Worm (Caenorhabditis elegans) whole organism, L1 larva: ENCODE measurements around the gene C18D11.1.

Experiments
- C04F5.9 ChIP-seq: sonication (generic microtip); optimal IDR thresholded peaks from 2 replicates; lab custom pipeline; 2016; ENCODE audit warnings: missing genetic modification characterization, missing compliant biosample characterization
- C34B4.2 ChIP-seq: sonication (generic microtip); optimal IDR thresholded peaks from 2 replicates; lab custom pipeline; 2017; ENCODE audit warnings: mild to moderate bottlenecking, missing genetic modification characterization, missing compliant biosample characterization
- F16B12.6 ChIP-seq: fragments of 150-350 bp; optimal IDR thresholded peaks from 2 replicates; lab custom pipeline; 2014; ENCODE audit warnings: missing biosample characterization, missing genetic modification characterization
- Y116A8C.19 ChIP-seq: sonication (generic microtip); optimal IDR thresholded peaks from 2 replicates; lab custom pipeline; 2016; ENCODE audit warnings: missing compliant biosample characterization, missing genetic modification characterization, borderline replicate concordance
- ama-1 ChIP-seq: fragments of 150-350 bp; optimal IDR thresholded peaks from 2 replicates; lab custom pipeline; 2014
- blmp-1 ChIP-seq: fragments of 150-350 bp; optimal IDR thresholded peaks from 2 replicates; lab custom pipeline; 2014; ENCODE audit warnings: missing biosample characterization, missing genetic modification characterization
- ceh-63 ChIP-seq: fragments of 200-800 bp; sonication (Bioruptor generic); optimal IDR thresholded peaks from 2 replicates; lab custom pipeline; 2018; ENCODE audit warnings: mild to moderate bottlenecking, missing genetic modification characterization, missing compliant biosample characterization
- ceh-88 ChIP-seq: fragments of 200-800 bp; sonication (Bioruptor generic); IDR thresholded peaks from 2 replicates; pipeline ENCODE4 v1.3.6; 2022; ENCODE audit warnings: missing genetic modification characterization, missing compliant biosample characterization
- dsc-1 ChIP-seq: sonication (generic microtip); optimal IDR thresholded peaks from 2 replicates; lab custom pipeline; 2016; ENCODE audit warnings: mild to moderate bottlenecking, missing genetic modification characterization, missing compliant biosample characterization
- efl-1 ChIP-seq, 4 experiments: fragments of 150-350 bp; optimal IDR thresholded peaks in 3 of 4; peaks in 1 of 4; 1 replicate in 1 of 4; 2 replicates in 3 of 4; lab custom pipeline; 2014; ENCODE audit warnings: missing biosample characterization in 2 of 4, missing genetic modification characterization in 2 of 4, missing genetic modification reagents in 2 of 4
- efl-3 ChIP-seq: fragments of 200-800 bp; sonication (Bioruptor generic); optimal IDR thresholded peaks from 2 replicates; lab custom pipeline; 2018; ENCODE audit warnings: mild to moderate bottlenecking, missing genetic modification characterization, missing compliant biosample characterization
- egl-13 ChIP-seq: sonication (generic microtip); optimal IDR thresholded peaks from 2 replicates; lab custom pipeline; 2016; ENCODE audit warnings: missing genotype, missing genetic modification reagents, missing genetic modification characterization, missing compliant biosample characterization
- elt-3 ChIP-seq, 6 experiments: fragments of 150-350 bp in 1 of 6; sonication (generic microtip); optimal IDR thresholded peaks; 2 replicates each; lab custom pipeline; 2017 to 2018; ENCODE audit warnings: missing biosample characterization in 6 of 6, missing genetic modification characterization in 6 of 6, inconsistent platforms in 1 of 6
- fkh-10 ChIP-seq: sonication (generic microtip); optimal IDR thresholded peaks from 2 replicates; lab custom pipeline; 2017; ENCODE audit warnings: missing biosample characterization, missing genetic modification reagents, missing genetic modification characterization
- fkh-8 ChIP-seq: sonication (generic microtip); optimal IDR thresholded peaks from 2 replicates; lab custom pipeline; 2016; ENCODE audit warnings: mild to moderate bottlenecking, missing genetic modification characterization, missing compliant biosample characterization
- fos-1 ChIP-seq: fragments of 150-350 bp; optimal IDR thresholded peaks from 2 replicates; lab custom pipeline; 2014; ENCODE audit warnings: missing biosample characterization, missing genetic modification characterization
- hlh-17 ChIP-seq: fragments of 200-800 bp; sonication (Bioruptor generic); optimal IDR thresholded peaks from 2 replicates; lab custom pipeline; 2018; ENCODE audit warnings: missing genetic modification characterization, mild to moderate bottlenecking, missing compliant biosample characterization, moderate library complexity, borderline replicate concordance
- hlh-4 ChIP-seq: sonication (generic microtip); optimal IDR thresholded peaks from 2 replicates; lab custom pipeline; 2016; ENCODE audit warnings: mild to moderate bottlenecking, missing genetic modification characterization, missing compliant biosample characterization
- irx-1 ChIP-seq: sonication (generic microtip); optimal IDR thresholded peaks from 2 replicates; lab custom pipeline; 2016; ENCODE audit warnings: missing genetic modification characterization, missing compliant biosample characterization
- isw-1 ChIP-seq: fragments of 200-800 bp; sonication (Bioruptor generic); IDR thresholded peaks from 2 replicates; pipeline ENCODE4 v1.3.6; 2022; ENCODE audit warnings: missing genetic modification characterization, missing compliant biosample characterization
- jun-1 ChIP-seq: fragments of 150-350 bp; optimal IDR thresholded peaks from 2 replicates; lab custom pipeline; 2014; ENCODE audit warnings: missing biosample characterization, missing genetic modification reagents, missing genetic modification characterization
- lin-14 ChIP-seq: fragments of 200-800 bp; sonication (Bioruptor generic); optimal IDR thresholded peaks from 2 replicates; lab custom pipeline; 2018; ENCODE audit warnings: mild to moderate bottlenecking, missing genetic modification characterization, moderate library complexity, missing compliant biosample characterization
- lin-15B ChIP-seq: fragments of 150-350 bp; sonication (generic microtip); optimal IDR thresholded peaks from 3 replicates; lab custom pipeline; 2014; ENCODE audit warnings: missing biosample characterization, missing genetic modification characterization
- lsy-2 ChIP-seq, 2 experiments: fragments of 150-350 bp; optimal IDR thresholded peaks; 2 replicates each; lab custom pipeline; 2014; ENCODE audit warnings: missing biosample characterization in 2 of 2, missing genetic modification characterization in 2 of 2
- mab-9 ChIP-seq: fragments of 200-800 bp; sonication (Bioruptor generic); IDR thresholded peaks from 2 replicates; pipeline ENCODE4 v1.3.6; 2022; ENCODE audit warnings: missing genetic modification reagents, missing genetic modification characterization, missing compliant biosample characterization
- nhr-19 ChIP-seq: fragments of 200-800 bp; sonication (Bioruptor generic); conservative IDR thresholded peaks from 2 replicates; pipeline ENCODE4 v1.3.6; 2022; ENCODE audit warnings: missing genetic modification characterization, missing compliant biosample characterization
- nhr-237 ChIP-seq: fragments of 150-350 bp; optimal IDR thresholded peaks from 2 replicates; lab custom pipeline; 2014; ENCODE audit warnings: missing biosample characterization, missing genetic modification characterization
- nhr-28 ChIP-seq: fragments of 150-350 bp; optimal IDR thresholded peaks from 2 replicates; lab custom pipeline; 2014; ENCODE audit warnings: missing biosample characterization, missing genetic modification characterization
- nhr-47 ChIP-seq: sonication (generic microtip); optimal IDR thresholded peaks from 2 replicates; lab custom pipeline; 2016; ENCODE audit warnings: mild to moderate bottlenecking, missing genetic modification characterization, moderate library complexity, missing compliant biosample characterization
- nhr-71 ChIP-seq: sonication (generic microtip); optimal IDR thresholded peaks from 2 replicates; lab custom pipeline; 2016; ENCODE audit warnings: mild to moderate bottlenecking, missing genetic modification characterization, moderate library complexity, missing compliant biosample characterization
- nhr-76 ChIP-seq: sonication (generic microtip); optimal IDR thresholded peaks from 2 replicates; lab custom pipeline; 2017; ENCODE audit warnings: missing biosample characterization, missing genetic modification characterization
- nhr-84 ChIP-seq: sonication (generic microtip); optimal IDR thresholded peaks from 2 replicates; lab custom pipeline; 2017; ENCODE audit warnings: missing biosample characterization, missing genetic modification characterization
- pqm-1 ChIP-seq: sonication (generic microtip); optimal IDR thresholded peaks from 3 replicates; lab custom pipeline; 2017; ENCODE audit warnings: missing biosample characterization, missing genetic modification characterization
- rnt-1 ChIP-seq: sonication (generic microtip); optimal IDR thresholded peaks from 2 replicates; lab custom pipeline; 2016; ENCODE audit warnings: mild to moderate bottlenecking, missing genetic modification characterization, moderate library complexity, missing compliant biosample characterization
- skn-1 ChIP-seq: fragments of 150-350 bp; optimal IDR thresholded peaks from 2 replicates; lab custom pipeline; 2014; ENCODE audit warnings: missing biosample characterization, missing genetic modification characterization
- sox-4 ChIP-seq: sonication (generic microtip); optimal IDR thresholded peaks from 2 replicates; lab custom pipeline; 2016; ENCODE audit warnings: missing genetic modification characterization, missing compliant biosample characterization
- tlp-1 ChIP-seq: fragments of 150-350 bp; optimal IDR thresholded peaks from 2 replicates; lab custom pipeline; 2014; ENCODE audit warnings: missing biosample characterization, missing genetic modification characterization
- unc-30 ChIP-seq: sonication (generic microtip); optimal IDR thresholded peaks from 2 replicates; lab custom pipeline; 2017; ENCODE audit warnings: missing biosample characterization, missing genetic modification characterization
- unc-98 ChIP-seq: fragments of 200-800 bp; sonication (Bioruptor generic); IDR thresholded peaks from 2 replicates; pipeline ENCODE4 v1.3.6; 2022; ENCODE audit warnings: missing genetic modification characterization, missing compliant biosample characterization
- ztf-4 ChIP-seq: fragments of 150-350 bp; optimal IDR thresholded peaks from 2 replicates; lab custom pipeline; 2014; ENCODE audit warnings: missing biosample characterization, missing genetic modification characterization

The C18D11.1 gene

ce11 chrIII:11836054-11836453 lies 19.7 kb downstream of the C18D11.1 start:
- peak; percentile 59 for TF ChIP-seq lin-14 (GFP tag; lab: Kevin White, UChicago)
- TF ChIP-seq dsc-1 (tag; lab: Kevin White, UChicago), result peak; percentile 31
- TF ChIP-seq nhr-71 (tag; lab: Kevin White, UChicago), result peak; percentile 55
- peak in 1 of 2 experiments; percentile 40 for TF ChIP-seq lsy-2 (tag; optimal IDR thresholded peaks at IDR 0.05; lab: Kevin White, UChicago)
- no peak for TF ChIP-seq ztf-4 (tag; lab: Kevin White, UChicago)
- peak; percentile 15 for TF ChIP-seq egl-13 (tag; lab: Kevin White, UChicago)
- TF ChIP-seq fos-1 (tag; lab: Kevin White, UChicago), result no peak
- peak; percentile 17 for TF ChIP-seq nhr-47 (tag; lab: Kevin White, UChicago)
- peak; percentile 31 for TF ChIP-seq sox-4
- TF ChIP-seq fkh-8 (tag; lab: Kevin White, UChicago), result peak; percentile 83
- TF ChIP-seq, all 84 proteins: peak for 8

ce11 chrIII:11836734-11837133 lies 20.4 kb downstream of the C18D11.1 start:
- no peak for TF ChIP-seq nhr-19
- TF ChIP-seq skn-1, result peak; percentile 97
- TF ChIP-seq, all 84 proteins: peak for 1

- TF ChIP-seq efl-1 (optimal IDR thresholded peaks at IDR 0.05; lab: Kevin White, UChicago) (no peak), efl-1 (GFP tag; optimal IDR thresholded peaks at IDR 0.05 in 1 of 2; lab: Kevin White, UChicago) (peak in 1 of 2 experiments; percentile 29), nhr-76 (no peak)
These were observed 25.4 kb downstream of the C18D11.1 start for ce11 chrIII:11841728-11842127.

- no peak for TF ChIP-seq rnt-1 (tag; lab: Kevin White, UChicago)
- TF ChIP-seq hlh-17, result no peak
- no peak for TF ChIP-seq blmp-1 (tag; lab: Kevin White, UChicago)
- TF ChIP-seq ama-1 (lab: Kevin White, UChicago), result no peak
- TF ChIP-seq elt-3 (tag; optimal IDR thresholded peaks at IDR 0.05; lab: Kevin White, UChicago), result no peak
- no peak for TF ChIP-seq nhr-76
- TF ChIP-seq isw-1 (GFP tag; lab: Robert Waterston, UW), result no peak
- TF ChIP-seq pqm-1 (tag; lab: Kevin White, UChicago), result no peak
- TF ChIP-seq unc-30, result no peak
- no peak for TF ChIP-seq unc-98 (GFP tag; lab: Robert Waterston, UW)
- no peak for TF ChIP-seq mab-9
- no peak for TF ChIP-seq ztf-4 (tag; lab: Kevin White, UChicago)
- no peak for TF ChIP-seq jun-1
- TF ChIP-seq nhr-47 (tag; lab: Kevin White, UChicago), result no peak
- no peak for TF ChIP-seq nhr-28 (tag; lab: Kevin White, UChicago)
- TF ChIP-seq fos-1 (tag; lab: Kevin White, UChicago), result no peak
These were observed 26.6 kb downstream of the C18D11.1 start for ce11 chrIII:11843007-11843406.

ce11 chrIII:11846365-11846764 lies 30.0 kb downstream of the C18D11.1 start, which contains the start of gene ntl-3:
Gene ntl-3, minus strand, starts transcription at chrIII:11846465.
- TF ChIP-seq efl-1 (optimal IDR thresholded peaks at IDR 0.05; lab: Kevin White, UChicago) (no peak), efl-1 (GFP tag; optimal IDR thresholded peaks at IDR 0.05 in 1 of 2; lab: Kevin White, UChicago) (no peak), nhr-19 (no peak), C04F5.9 (tag; lab: Kevin White, UChicago) (no peak), ztf-4 (tag; lab: Kevin White, UChicago) (no peak), dsc-1 (tag; lab: Kevin White, UChicago) (no peak), nhr-84 (tag; lab: Kevin White, UChicago) (no peak)
- TF ChIP-seq, all 84 proteins: peak for 0

ce11 chrIII:11847014-11847413 lies 30.6 kb downstream of the C18D11.1 start:
- TF ChIP-seq lsy-2 (tag; optimal IDR thresholded peaks at IDR 0.05; lab: Kevin White, UChicago) (peak in 1 of 2 experiments; percentile 30), fkh-10 (GFP tag; lab: Kevin White, UChicago) (no peak)

- TF ChIP-seq Y116A8C.19 (tag; lab: Kevin White, UChicago), result no peak
- TF ChIP-seq irx-1, result no peak
- no peak for TF ChIP-seq unc-98 (GFP tag; lab: Robert Waterston, UW)
- TF ChIP-seq C34B4.2 (tag; lab: Kevin White, UChicago), result no peak
- TF ChIP-seq unc-30, result no peak
- no peak for TF ChIP-seq fkh-10 (GFP tag; lab: Kevin White, UChicago)
- TF ChIP-seq hlh-4 (tag; lab: Kevin White, UChicago), result no peak
- TF ChIP-seq F16B12.6, result peak; percentile 88
- TF ChIP-seq rnt-1 (tag; lab: Kevin White, UChicago), result no peak
- no peak for TF ChIP-seq efl-3
- no peak for TF ChIP-seq ceh-63 (GFP tag; lab: Kevin White, UChicago)
- TF ChIP-seq tlp-1, result no peak
- peak; percentile 7 for TF ChIP-seq lin-15B (tag; lab: Kevin White, UChicago)
- TF ChIP-seq ceh-88, result no peak
- TF ChIP-seq nhr-237 (tag; lab: Kevin White, UChicago), result no peak
These were observed 31.4 kb downstream of the C18D11.1 start, which contains the start of gene mif-1 for ce11 chrIII:11847658-11848202. Gene mif-1, plus strand, starts transcription at chrIII:11848152.
